Worm (Caenorhabditis elegans) whole organism, L4/young adult: ENCODE measurements around the gene Y57G11B.2.

Experiments used
- dao-5 ChIP-seq: sonication (generic microtip); optimal IDR thresholded peaks from 2 replicates; lab custom pipeline; 2016; ENCODE audit warnings: missing genotype, missing genetic modification characterization, moderate library complexity, missing compliant biosample characterization
- him-1 ChIP-seq: sonication (generic microtip); optimal IDR thresholded peaks from 2 replicates; lab custom pipeline; 2016; ENCODE audit warnings: missing genotype, missing genetic modification reagents, missing genetic modification characterization, missing compliant biosample characterization

- no peak for TF ChIP-seq him-1
- TF ChIP-seq dao-5 (tag; lab: Kevin White, UChicago) = no peak
These were observed 3.5 kb upstream of the Y57G11B.2 start for ce11 chrIV:14561677-14562076.
